Worm (Caenorhabditis elegans): ENCODE data around the gene tap-1.

tap-1 gene

DNA sequence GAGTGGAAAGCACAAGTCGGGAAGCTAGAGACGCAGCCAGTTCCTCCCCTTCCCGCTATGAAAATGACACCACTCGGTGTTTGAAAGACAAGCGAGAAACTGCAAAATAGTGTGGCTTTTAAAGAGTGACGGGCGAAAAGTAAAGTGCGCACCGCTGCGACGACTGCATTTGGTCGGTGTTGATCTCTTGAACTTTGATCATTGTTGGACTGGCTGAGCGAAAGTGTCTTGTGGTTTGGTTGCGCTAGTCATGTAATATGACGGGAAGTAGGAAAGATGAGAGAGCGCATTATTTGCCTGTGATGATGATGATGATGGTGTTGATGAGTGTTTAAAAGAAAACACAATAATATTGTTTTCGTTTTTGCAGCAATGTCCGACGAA lies 29.1 kb upstream of the tap-1 start (continued):
- TF ChIP-seq F23B12.7 (tag; optimal IDR thresholded peaks at IDR 0.05; ENCODE audit: insufficient read depth) (peak; percentile 56), athp-1 (tag; optimal IDR thresholded peaks at IDR 0.05) (no peak), unc-62 (GFP tag; optimal IDR thresholded peaks at IDR 0.05) (peak; percentile 70), Y67H2A.10 (GFP tag; conservative IDR thresholded peaks at IDR 0.05) (no peak), zfh-2 (GFP tag; conservative IDR thresholded peaks at IDR 0.05) (peak; percentile 79), dpff-1 (tag; optimal IDR thresholded peaks at IDR 0.05) (no peak), pbrm-1 (GFP tag; IDR thresholded peaks at IDR 0.05) (0 out of 2 replicates have a peak, but pooled peaks have one; percentile 66), tlf-1 (GFP tag; optimal IDR thresholded peaks at IDR 0.05) (peak; percentile 66), mcd-1 (GFP tag; IDR thresholded peaks at IDR 0.05) (peak; percentile 52), ZK185.1 (tag; optimal IDR thresholded peaks at IDR 0.05; ENCODE audit: poor library complexity, severe bottlenecking) (peak; percentile 49)

DNA sequence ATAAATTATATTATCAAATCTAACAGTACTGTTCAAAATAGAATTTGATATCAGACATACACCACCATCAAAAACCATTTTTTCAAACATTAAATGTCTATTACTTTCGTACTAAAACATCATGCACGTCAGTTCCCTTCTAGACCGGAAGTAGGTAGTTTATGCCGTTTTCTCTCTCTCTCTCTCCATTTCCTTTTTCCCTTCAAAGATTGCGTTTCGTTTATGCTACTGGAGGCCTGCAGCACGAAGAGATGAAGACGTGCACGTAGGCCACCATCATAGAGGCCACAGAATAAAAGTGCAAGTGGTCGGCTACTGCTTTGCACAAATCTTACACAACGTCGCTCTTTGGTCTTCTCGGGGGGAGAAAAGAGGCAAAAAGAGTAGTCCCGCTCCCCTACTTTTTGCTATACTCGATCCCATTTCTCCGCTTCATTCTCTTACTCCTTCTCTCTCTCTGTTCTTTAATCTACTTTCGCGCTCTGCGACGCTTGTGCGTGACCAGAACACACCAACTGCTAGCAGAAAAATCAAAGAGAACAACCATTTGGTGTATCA lies 27.9 kb upstream of the tap-1 start:
- no peak for TF ChIP-seq Y67H2A.10 (GFP tag; conservative IDR thresholded peaks at IDR 0.05)
- no peak for TF ChIP-seq gei-17 (GFP tag; optimal IDR thresholded peaks at IDR 0.05)
- no peak for TF ChIP-seq lsy-27 (tag; optimal IDR thresholded peaks at IDR 0.05; ENCODE audit: borderline replicate concordance, insufficient read depth)
- TF ChIP-seq attf-6 (GFP tag; IDR thresholded peaks at IDR 0.05): no peak
- TF ChIP-seq ekl-4 (GFP tag; IDR thresholded peaks at IDR 0.05): peak; percentile 14; the same call in 1 of the 2 replicates
- TF ChIP-seq K11D2.4 (GFP tag; IDR thresholded peaks at IDR 0.05): 0 out of 2 replicates have a peak, but pooled peaks have one; percentile 61
- no peak for TF ChIP-seq madf-8 (GFP tag; conservative IDR thresholded peaks at IDR 0.05)
- no peak for TF ChIP-seq attf-3 (GFP tag; conservative IDR thresholded peaks at IDR 0.05)
- no peak for TF ChIP-seq sea-2 (GFP tag; IDR thresholded peaks at IDR 0.05)
- no peak for TF ChIP-seq tbx-9 (tag; optimal IDR thresholded peaks at IDR 0.05; ENCODE audit: borderline replicate concordance)
- no peak for TF ChIP-seq cebp-1 (GFP tag; IDR thresholded peaks at IDR 0.05)
- TF ChIP-seq cebp-1 (tag; optimal IDR thresholded peaks at IDR 0.05): peak; percentile 65
- TF ChIP-seq zim-3 (tag; optimal IDR thresholded peaks at IDR 0.05): peak; percentile 23
- no peak for TF ChIP-seq Y56A3A.18 (GFP tag; IDR thresholded peaks at IDR 0.05)
- no peak for TF ChIP-seq ztf-28 (GFP tag; IDR thresholded peaks at IDR 0.05)
- TF ChIP-seq lin-26 (GFP tag; IDR thresholded peaks at IDR 0.05): peak; percentile 14; the same call in 1 of the 2 replicates
- no peak for TF ChIP-seq F57C9.4 (tag; optimal IDR thresholded peaks at IDR 0.05)
- peak; percentile 32; the same call in 1 of the 2 replicates for TF ChIP-seq rcor-1 (GFP tag; IDR thresholded peaks at IDR 0.05)
- no peak for TF ChIP-seq lin-35 (GFP tag; optimal IDR thresholded peaks at IDR 0.05)
- TF ChIP-seq Y53G8AR.9 (GFP tag; conservative IDR thresholded peaks at IDR 0.05): peak; percentile 63
- TF ChIP-seq sdz-38 (tag; optimal IDR thresholded peaks at IDR 0.05): no peak
- no peak for TF ChIP-seq hsf-1 (GFP tag; IDR thresholded peaks at IDR 0.05)
- TF ChIP-seq let-526 (GFP tag; IDR thresholded peaks at IDR 0.05): no peak
- no peak for TF ChIP-seq madf-3 (GFP tag; IDR thresholded peaks at IDR 0.05)
- TF ChIP-seq nhr-179 (tag; optimal IDR thresholded peaks at IDR 0.05): no peak
- TF ChIP-seq efl-1 (GFP tag; optimal IDR thresholded peaks at IDR 0.05): no peak
- TF ChIP-seq mel-28 (tag; optimal IDR thresholded peaks at IDR 0.05; ENCODE audit: borderline replicate concordance): no peak
- TF ChIP-seq C06A6.2 (GFP tag; conservative IDR thresholded peaks at IDR 0.05): peak; percentile 43; the same call in 1 of the 2 replicates
- TF ChIP-seq mes-4 (tag; optimal IDR thresholded peaks at IDR 0.05): no peak
- peak; percentile 27 for TF ChIP-seq atf-7 (tag; optimal IDR thresholded peaks at IDR 0.05)
- peak; percentile 68 for TF ChIP-seq K12H6.12 (tag; optimal IDR thresholded peaks at IDR 0.05)
- TF ChIP-seq B0035.1 (tag; optimal IDR thresholded peaks at IDR 0.05): no peak
- TF ChIP-seq snpc-4 (GFP tag; optimal IDR thresholded peaks at IDR 0.05): no peak
- peak in 1 of 4 experiments; percentile 12 for TF ChIP-seq snpc-4 (tag; optimal IDR thresholded peaks at IDR 0.05)
- peak; percentile 78 for TF ChIP-seq zfh-2 (GFP tag; conservative IDR thresholded peaks at IDR 0.05)
- TF ChIP-seq dox-1 (GFP tag; IDR thresholded peaks at IDR 0.05): peak; percentile 64
- TF ChIP-seq Y53F4B.3 (GFP tag; IDR thresholded peaks at IDR 0.05): no peak
- peak; percentile 61 for TF ChIP-seq nhr-80 (tag; optimal IDR thresholded peaks at IDR 0.05)
- no peak for TF ChIP-seq chd-7 (tag; optimal IDR thresholded peaks at IDR 0.05)
